Fruit fly (Drosophila melanogaster): ENCODE data around the gene Ugt307A1.

- TF ChIP-seq CG32006 (GFP tag; optimal IDR thresholded peaks at IDR 0.05) (no peak), Eip75B (GFP tag; optimal IDR thresholded peaks at IDR 0.05) (peak; percentile 47), CG16779 (tag; optimal IDR thresholded peaks at IDR 0.05) (no peak)
These were observed 40.5 kb upstream of the Ugt307A1 start, which contains the start of the genes CG31908 and MME1 for dm6 chr2L:7026988-7027908.

Data from whole organism, prepupa.